Worm (Caenorhabditis elegans) whole organism, L2 larva: ENCODE data around the gene K09C6.10.

Experiments used
- R02D3.7 ChIP-seq: fragments of 150-350 bp; optimal IDR thresholded peaks from 2 replicates; lab custom pipeline; 2014; ENCODE audit warnings: missing biosample characterization, missing genetic modification characterization
- ZK546.5 ChIP-seq: sonication (generic microtip); optimal IDR thresholded peaks from 2 replicates; lab custom pipeline; 2017; ENCODE audit warnings: missing biosample characterization, missing genetic modification characterization
- ceh-82 ChIP-seq: fragments of 150-350 bp; optimal IDR thresholded peaks from 2 replicates; lab custom pipeline; 2014; ENCODE audit warnings: missing biosample characterization, missing genetic modification characterization
- elt-3 ChIP-seq: sonication (generic microtip); optimal IDR thresholded peaks from 2 replicates; lab custom pipeline; 2017; ENCODE audit warnings: missing biosample characterization, missing genetic modification characterization
- nhr-129 ChIP-seq: fragments of 150-350 bp; optimal IDR thresholded peaks from 2 replicates; lab custom pipeline; 2014; ENCODE audit warnings: missing biosample characterization, missing genetic modification characterization
- nhr-23 ChIP-seq: fragments of 150-350 bp; optimal IDR thresholded peaks from 2 replicates; lab custom pipeline; 2014; ENCODE audit warnings: missing biosample characterization, missing genetic modification reagents, missing genetic modification characterization
- nhr-237 ChIP-seq: fragments of 150-350 bp; optimal IDR thresholded peaks from 2 replicates; lab custom pipeline; 2014; ENCODE audit warnings: missing biosample characterization, missing genetic modification characterization
- sem-4 ChIP-seq: fragments of 150-350 bp; optimal IDR thresholded peaks from 2 replicates; lab custom pipeline; 2014; ENCODE audit warnings: missing biosample characterization, missing genetic modification reagents, missing genetic modification characterization
- skn-1 ChIP-seq: sonication (generic microtip); optimal IDR thresholded peaks from 2 replicates; lab custom pipeline; 2017; ENCODE audit warnings: missing biosample characterization, missing genetic modification characterization
- snpc-4 ChIP-seq: fragments of 150-350 bp; optimal IDR thresholded peaks from 2 replicates; lab custom pipeline; 2014; ENCODE audit warnings: missing biosample characterization, missing genetic modification characterization
- unc-39 ChIP-seq: fragments of 150-350 bp; optimal IDR thresholded peaks from 2 replicates; lab custom pipeline; 2014; ENCODE audit warnings: missing biosample characterization, missing genetic modification characterization
- unc-62 ChIP-seq: fragments of 150-350 bp; optimal IDR thresholded peaks from 2 replicates; lab custom pipeline; 2014; ENCODE audit warnings: missing biosample characterization, missing genetic modification reagents, missing genetic modification characterization

DNA sequence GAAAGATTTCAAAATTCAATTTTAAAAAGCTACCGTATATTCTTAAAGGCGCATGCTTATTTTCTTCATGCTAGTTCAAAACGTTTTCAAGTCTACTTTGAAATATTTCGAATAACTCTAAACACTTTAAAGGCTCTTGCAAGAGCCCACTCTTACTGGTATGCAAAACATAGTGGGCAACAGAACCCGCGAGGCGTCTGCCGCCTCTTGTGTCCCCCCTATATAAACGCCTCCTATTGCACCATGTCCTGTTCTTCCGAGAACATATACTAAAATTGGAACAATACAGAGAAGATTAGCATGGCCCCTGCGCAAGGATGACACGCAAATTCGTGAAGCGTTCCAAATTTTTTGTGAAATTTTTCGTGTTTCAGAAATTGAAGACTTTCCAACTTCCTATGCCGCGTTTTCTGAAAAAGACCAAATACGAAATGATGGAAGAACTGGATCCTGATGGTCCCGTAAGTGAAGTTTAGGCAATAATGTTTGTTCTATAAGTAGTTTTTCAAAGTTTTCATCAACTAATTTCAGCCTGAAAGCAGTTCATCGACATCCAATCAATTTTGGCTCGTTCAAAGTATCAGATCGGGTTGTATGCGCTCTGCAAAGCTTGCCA is 19.7 kb downstream of the K09C6.10 start:
- TF ChIP-seq nhr-129 (tag; lab: Kevin White, UChicago) = no peak
- no peak for TF ChIP-seq unc-62 (GFP tag; lab: Kevin White, UChicago)
- TF ChIP-seq nhr-237 (tag; lab: Kevin White, UChicago) = no peak
- no peak for TF ChIP-seq ZK546.5
- no peak for TF ChIP-seq unc-39 (tag; lab: Kevin White, UChicago)
- TF ChIP-seq nhr-23 (tag; lab: Kevin White, UChicago) = no peak
- no peak for TF ChIP-seq R02D3.7 (tag; lab: Kevin White, UChicago)
- TF ChIP-seq snpc-4 (tag; lab: Kevin White, UChicago) = peak; percentile 88
- no peak for TF ChIP-seq skn-1 (tag; lab: Kevin White, UChicago)
- TF ChIP-seq sem-4 (tag; lab: Kevin White, UChicago) = no peak
- TF ChIP-seq elt-3 (tag; lab: Kevin White, UChicago) = no peak
- no peak for TF ChIP-seq ceh-82 (tag; lab: Kevin White, UChicago)
